Fruit fly (Drosophila melanogaster): ENCODE results near the gene CG15404.
A peak's percentile ranks its signal among the peaks of the same experiment; 100 is the strongest.

- no peak for TF ChIP-seq OdsH (GFP tag; optimal IDR thresholded peaks at IDR 0.05)
- no peak for TF ChIP-seq net (GFP tag; optimal IDR thresholded peaks at IDR 0.05)
- TF ChIP-seq salr (GFP tag; optimal IDR thresholded peaks at IDR 0.05) = no peak
- TF ChIP-seq dsx (GFP tag; optimal IDR thresholded peaks at IDR 0.05; ENCODE audit: poor library complexity, severe bottlenecking) = peak; percentile 15
- peak; percentile 73 for TF ChIP-seq svp (GFP tag)
- no peak for TF ChIP-seq Sox15 (GFP tag; optimal IDR thresholded peaks at IDR 0.05)
- no peak for TF ChIP-seq CG16779 (tag; optimal IDR thresholded peaks at IDR 0.05)
- TF ChIP-seq CG6276 (GFP tag; optimal IDR thresholded peaks at IDR 0.05) = no peak
- no peak for TF ChIP-seq Smox (GFP tag; optimal IDR thresholded peaks at IDR 0.05)
Observed at dm6 chr2L:3165022-3165647, 8.6 kb upstream of the CG15404 start.

Measured in whole organism, prepupa.